Fruit fly (Drosophila melanogaster) whole organism, embryonic: ENCODE measurements around the gene CAH4.

Experiments used
- Atf6 ChIP-seq: fragments of 200-800 bp; sonication (Bioruptor generic); IDR thresholded peaks from 2 replicates; pipeline ENCODE4 v1.3.6; 2022; ENCODE audit warnings: missing biosample characterization, missing genetic modification characterization
- CG11695 ChIP-seq: fragments of 200-800 bp; sonication (Bioruptor generic); IDR thresholded peaks from 3 replicates; pipeline ENCODE4 v1.3.6; 2022; ENCODE audit warnings: missing biosample characterization, missing genetic modification characterization
- CG11723 ChIP-seq: fragments of 200-800 bp; sonication (Bioruptor generic); optimal IDR thresholded peaks from 2 replicates; lab custom pipeline; 2017; ENCODE audit warnings: missing biosample characterization, mild to moderate bottlenecking, missing genetic modification characterization
- CG12155 ChIP-seq: fragments of 200-800 bp; sonication (Bioruptor generic); optimal IDR thresholded peaks from 3 replicates; lab custom pipeline; 2016; ENCODE audit warnings: missing biosample characterization, missing genetic modification characterization
- CG13424 ChIP-seq: fragments of 200-800 bp; sonication (Bioruptor generic); optimal IDR thresholded peaks from 2 replicates; lab custom pipeline; 2019; ENCODE audit warnings: missing biosample characterization, mild to moderate bottlenecking, missing genetic modification characterization, moderate library complexity
- CG15073 ChIP-seq: fragments of 200-800 bp; sonication (Bioruptor generic); optimal IDR thresholded peaks from 2 replicates; lab custom pipeline; 2016; ENCODE audit warnings: missing biosample characterization, missing genetic modification characterization
- CG16779 ChIP-seq: fragments of 200-800 bp; sonication (Bioruptor generic); IDR thresholded peaks from 2 replicates; pipeline ENCODE4 v1.3.6; 2022; ENCODE audit warnings: missing biosample characterization, missing genetic modification characterization
- CG17328 ChIP-seq: fragments of 200-800 bp; sonication (Bioruptor generic); IDR thresholded peaks from 2 replicates; pipeline ENCODE4 v1.3.6; 2022; ENCODE audit warnings: missing biosample characterization, missing genetic modification characterization
- CG17385 ChIP-seq: fragments of 200-800 bp; sonication (Bioruptor generic); optimal IDR thresholded peaks from 3 replicates; lab custom pipeline; 2018; ENCODE audit warnings: missing biosample characterization, mild to moderate bottlenecking, missing genetic modification characterization
- CG17802 ChIP-seq: fragments of 200-800 bp; sonication (Bioruptor generic); optimal IDR thresholded peaks from 2 replicates; lab custom pipeline; 2018; ENCODE audit warnings: missing biosample characterization, mild to moderate bottlenecking, missing genetic modification characterization, moderate library complexity
- CG17829 ChIP-seq: fragments of 200-800 bp; optimal IDR thresholded peaks from 2 replicates; lab custom pipeline; 2019; ENCODE audit warnings: missing biosample characterization, mild to moderate bottlenecking, missing genetic modification characterization, moderate library complexity
- CG2116 ChIP-seq: fragments of 200-800 bp; sonication (Bioruptor generic); optimal IDR thresholded peaks from 3 replicates; lab custom pipeline; 2018; ENCODE audit warnings: missing biosample characterization, mild to moderate bottlenecking, missing genetic modification characterization
- CG2120 ChIP-seq: fragments of 200-800 bp; sonication (Bioruptor generic); optimal IDR thresholded peaks from 3 replicates; lab custom pipeline; 2016; ENCODE audit warnings: missing biosample characterization, missing genetic modification characterization
- CG30403 ChIP-seq: fragments of 200-800 bp; sonication (Bioruptor generic); optimal IDR thresholded peaks from 3 replicates; lab custom pipeline; 2016; ENCODE audit warnings: missing biosample characterization, missing genetic modification characterization
- CG32532 ChIP-seq: fragments of 200-800 bp; sonication (Bioruptor generic); IDR thresholded peaks from 2 replicates; pipeline ENCODE4 v1.3.6; 2022; ENCODE audit warnings: missing biosample characterization, missing genetic modification characterization
- CG3281 ChIP-seq: fragments of 200-800 bp; sonication (Bioruptor generic); optimal IDR thresholded peaks from 3 replicates; lab custom pipeline; 2017; ENCODE audit warnings: missing biosample characterization, mild to moderate bottlenecking, missing genetic modification characterization
- CG34376 ChIP-seq: fragments of 200-800 bp; sonication (Bioruptor generic); optimal IDR thresholded peaks from 2 replicates; lab custom pipeline; 2018; ENCODE audit warnings: missing biosample characterization, mild to moderate bottlenecking, missing genetic modification characterization
- CG4707 ChIP-seq: fragments of 200-800 bp; sonication (Bioruptor generic); optimal IDR thresholded peaks from 2 replicates; lab custom pipeline; 2018; ENCODE audit warnings: missing biosample characterization, mild to moderate bottlenecking, missing genetic modification characterization, moderate library complexity
- CG5953 ChIP-seq: fragments of 200-800 bp; sonication (Bioruptor generic); IDR thresholded peaks from 2 replicates; pipeline ENCODE4 v1.3.6; 2022; ENCODE audit warnings: missing biosample characterization, missing genetic modification characterization
- CG9727 ChIP-seq: fragments of 200-800 bp; sonication (Bioruptor generic); optimal IDR thresholded peaks from 3 replicates; lab custom pipeline; 2017; ENCODE audit warnings: missing biosample characterization, mild to moderate bottlenecking, missing genetic modification characterization
- CHES-1-like ChIP-seq: fragments of 200-800 bp; sonication (Bioruptor generic); optimal IDR thresholded peaks from 2 replicates; lab custom pipeline; 2016; ENCODE audit warnings: missing biosample characterization, missing genetic modification characterization
- CTCF ChIP-seq: fragments of 200-800 bp; sonication (Bioruptor generic); optimal IDR thresholded peaks from 2 replicates; lab custom pipeline; 2017; ENCODE audit warnings: missing biosample characterization, mild to moderate bottlenecking, missing genetic modification characterization, moderate library complexity
- Dbx ChIP-seq: fragments of 200-800 bp; sonication (Bioruptor generic); IDR thresholded peaks from 3 replicates; pipeline ENCODE4 v1.3.6; 2022; ENCODE audit warnings: missing biosample characterization, missing genetic modification characterization
- Dek ChIP-seq: fragments of 200-800 bp; sonication (Bioruptor generic); optimal IDR thresholded peaks from 3 replicates; lab custom pipeline; 2019; ENCODE audit warnings: missing biosample characterization, mild to moderate bottlenecking, missing genetic modification characterization, moderate library complexity
- Doc2 ChIP-seq: fragments of 200-800 bp; sonication (Bioruptor generic); IDR thresholded peaks from 2 replicates; pipeline ENCODE4 v1.3.6; 2022; ENCODE audit warnings: missing biosample characterization, missing genetic modification characterization
- E2f1 ChIP-seq: fragments of 200-800 bp; sonication (Bioruptor generic); IDR thresholded peaks from 2 replicates; pipeline ENCODE4 v1.3.6; 2022; ENCODE audit warnings: missing biosample characterization, missing genetic modification characterization
- Elba2 ChIP-seq: fragments of 200-800 bp; sonication (Bioruptor generic); optimal IDR thresholded peaks from 3 replicates; lab custom pipeline; 2016; ENCODE audit warnings: missing biosample characterization, missing genetic modification characterization
- Hand ChIP-seq: fragments of 200-800 bp; sonication (Bioruptor generic); optimal IDR thresholded peaks from 2 replicates; lab custom pipeline; 2017; ENCODE audit warnings: mild to moderate bottlenecking, missing biosample characterization, missing genetic modification reagents, missing genetic modification characterization
- Opbp ChIP-seq: fragments of 200-800 bp; sonication (Bioruptor generic); IDR thresholded peaks from 3 replicates; pipeline ENCODE4 v1.3.6; 2022; ENCODE audit warnings: missing biosample characterization, missing genetic modification characterization; ENCODE audit not compliant: partially characterized antibody
- PHDP ChIP-seq: fragments of 200-800 bp; sonication (Bioruptor generic); optimal IDR thresholded peaks from 3 replicates; lab custom pipeline; 2018; ENCODE audit warnings: missing biosample characterization, mild to moderate bottlenecking, missing genetic modification characterization, moderate library complexity
- Sry-β ChIP-seq: fragments of 200-800 bp; sonication (Bioruptor generic); optimal IDR thresholded peaks from 2 replicates; lab custom pipeline; 2018; ENCODE audit warnings: missing biosample characterization, mild to moderate bottlenecking, missing genetic modification characterization, moderate library complexity
- ap ChIP-seq: fragments of 200-800 bp; sonication (Bioruptor generic); IDR thresholded peaks from 2 replicates; pipeline ENCODE4 v1.3.6; 2022; ENCODE audit warnings: missing biosample characterization, missing genetic modification characterization
- bab2 ChIP-seq: fragments of 200-800 bp; sonication (Bioruptor generic); optimal IDR thresholded peaks from 2 replicates; lab custom pipeline; 2016; ENCODE audit warnings: missing biosample characterization, missing genetic modification characterization
- bsh ChIP-seq, 2 experiments: fragments of 200-800 bp; sonication (Bioruptor generic); optimal IDR thresholded peaks; 2 replicates each; lab custom pipeline; 2017 to 2018; ENCODE audit warnings: mild to moderate bottlenecking in 2 of 2, missing biosample characterization in 2 of 2, missing genetic modification characterization in 2 of 2, moderate library complexity in 1 of 2
- cwo ChIP-seq: fragments of 200-800 bp; sonication (Bioruptor generic); optimal IDR thresholded peaks from 3 replicates; lab custom pipeline; 2017; ENCODE audit warnings: missing biosample characterization, missing genetic modification characterization, mild to moderate bottlenecking, moderate library complexity, missing genetic modification reagents
- grau ChIP-seq: fragments of 200-800 bp; optimal IDR thresholded peaks from 3 replicates; lab custom pipeline; 2019; ENCODE audit warnings: missing biosample characterization, mild to moderate bottlenecking, missing genetic modification characterization, moderate library complexity
- jumu ChIP-seq: fragments of 200-800 bp; sonication (Bioruptor generic); optimal IDR thresholded peaks from 3 replicates; lab custom pipeline; 2016; ENCODE audit warnings: missing biosample characterization, missing genetic modification characterization
- mirr ChIP-seq: fragments of 200-800 bp; sonication (Bioruptor generic); optimal IDR thresholded peaks from 3 replicates; lab custom pipeline; 2018; ENCODE audit warnings: missing biosample characterization, mild to moderate bottlenecking, missing genetic modification characterization
- otp ChIP-seq: fragments of 200-800 bp; sonication (Bioruptor generic); IDR thresholded peaks from 3 replicates; pipeline ENCODE4, ENCODE4 v1.3.6; 2022; ENCODE audit warnings: missing biosample characterization, missing genetic modification characterization
- pb ChIP-seq: fragments of 200-800 bp; sonication (Bioruptor generic); optimal IDR thresholded peaks from 3 replicates; lab custom pipeline; 2016; ENCODE audit warnings: missing biosample characterization, missing genetic modification characterization
- pita ChIP-seq: fragments of 200-800 bp; sonication (Bioruptor generic); optimal IDR thresholded peaks from 2 replicates; lab custom pipeline; 2017; ENCODE audit warnings: missing biosample characterization, mild to moderate bottlenecking, missing genetic modification characterization
- prd ChIP-seq, 3 experiments: fragments of >200 bp in 2 of 3; fragments of 200-800 bp in 1 of 3; sonication (Bioruptor generic) in 1 of 3; optimal IDR thresholded peaks in 2 of 3; IDR thresholded peaks in 1 of 3; 2 replicates in 2 of 3; 3 replicates in 1 of 3; pipeline versions ENCODE4 v1.3.6 to Lab custom; 2017 to 2022; ENCODE audit warnings: missing biosample characterization in 1 of 3, missing genetic modification characterization in 1 of 3
- psq ChIP-seq: fragments of 200-800 bp; sonication (Bioruptor generic); optimal IDR thresholded peaks from 2 replicates; lab custom pipeline; 2017; ENCODE audit warnings: missing biosample characterization, missing genetic modification characterization
- ranshi ChIP-seq: fragments of 200-800 bp; sonication (Bioruptor generic); IDR thresholded peaks from 2 replicates; pipeline ENCODE4 v1.3.6; 2022; ENCODE audit warnings: missing biosample characterization, missing genetic modification characterization
- sens ChIP-seq: fragments of 200-800 bp; sonication (Bioruptor generic); peaks from one replicate; lab custom pipeline; 2016; ENCODE audit warnings: missing biosample characterization, missing genetic modification characterization
- sob ChIP-seq: fragments of 200-800 bp; sonication (Bioruptor generic); IDR thresholded peaks from 2 replicates; pipeline ENCODE4 v1.3.6; 2022; ENCODE audit warnings: missing biosample characterization, missing genetic modification characterization
- sug ChIP-seq: fragments of 200-800 bp; optimal IDR thresholded peaks from 2 replicates; lab custom pipeline; 2019; ENCODE audit warnings: missing biosample characterization, mild to moderate bottlenecking, missing genetic modification characterization, moderate library complexity
- ttk ChIP-seq: fragments of 200-800 bp; sonication (Bioruptor generic); IDR thresholded peaks from 2 replicates; pipeline ENCODE4 v2.1.2; 2022; ENCODE audit warnings: missing biosample characterization, missing genetic modification characterization
- tx ChIP-seq: fragments of 200-800 bp; sonication (Bioruptor generic); optimal IDR thresholded peaks from 2 replicates; lab custom pipeline; 2016; ENCODE audit warnings: missing biosample characterization, missing genetic modification characterization
- wdn ChIP-seq: fragments of 200-800 bp; sonication (Bioruptor generic); IDR thresholded peaks from 2 replicates; pipeline ENCODE4 v1.3.6; 2022; ENCODE audit warnings: missing biosample characterization, missing genetic modification characterization

Gene CAH4

DNA sequence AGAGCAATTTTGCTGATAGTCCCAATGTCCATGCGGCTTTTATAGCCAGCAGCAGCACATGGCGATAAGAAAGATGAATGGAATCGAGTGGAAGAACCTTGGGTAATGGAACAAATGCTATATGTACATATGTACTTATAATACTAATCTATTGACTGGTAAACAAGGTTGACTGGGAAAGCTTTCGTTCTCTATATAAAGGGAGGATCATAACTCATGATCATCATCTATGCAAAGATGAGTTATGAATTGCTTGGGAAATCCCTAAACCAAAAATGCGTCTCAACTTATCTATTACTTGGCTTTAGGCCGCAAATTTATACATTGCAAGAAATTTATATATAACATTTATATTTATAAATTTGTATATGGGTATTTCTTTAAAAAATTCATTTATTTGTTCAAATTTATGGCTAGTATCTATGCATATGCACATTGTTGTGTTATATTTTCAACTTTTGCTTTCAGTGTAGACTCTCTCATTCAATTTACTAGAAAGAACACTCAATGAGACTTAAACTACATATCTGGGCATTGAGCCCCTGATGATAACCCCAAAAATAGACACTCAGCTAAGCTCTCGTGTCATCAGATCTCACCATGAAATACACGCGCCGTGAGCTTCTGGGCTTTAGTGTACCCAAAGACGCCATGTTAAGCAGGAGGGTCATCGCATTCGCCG lies 7.5 kb upstream of the CAH4 start, which contains the start of the genes Srg1 and Elal (continued):
- peak; percentile 11; the same call in 1 of the 2 replicates for TF ChIP-seq Atf6
- no peak for TF ChIP-seq psq (GFP tag; lab: Kevin White, UChicago)
- peak; percentile 59 for TF ChIP-seq grau (tag; lab: Kevin White, UChicago)
- peak; percentile 53; the same call in 1 of the 2 replicates for TF ChIP-seq CG32532 (GFP tag; lab: Robert Waterston, UW)
- TF ChIP-seq CG16779 (GFP tag; lab: Robert Waterston, UW): no peak
- TF ChIP-seq CG12155 (GFP tag; lab: Kevin White, UChicago): no peak
- peak; percentile 19 for TF ChIP-seq CG3281 (GFP tag; lab: Kevin White, UChicago)
- TF ChIP-seq CG17829 (tag; lab: Kevin White, UChicago): no peak
- 0 out of 2 replicates have a peak, but pooled peaks have one; percentile 39 for TF ChIP-seq ranshi
- TF ChIP-seq wdn (GFP tag; lab: Robert Waterston, UW): 0 out of 2 replicates have a peak, but pooled peaks have one; percentile 14
- TF ChIP-seq ttk (GFP tag; lab: Robert Waterston, UW): no peak
- TF ChIP-seq prd (optimal IDR thresholded peaks at IDR 0.05; lab: Kevin White, UChicago): no peak
- TF ChIP-seq prd (GFP tag; IDR thresholded peaks at IDR 0.05; lab: Robert Waterston, UW): peak; percentile 61; the same call in 1 of the 3 replicates
- no peak for TF ChIP-seq Opbp
- TF ChIP-seq CG4707 (GFP tag; lab: Kevin White, UChicago): no peak
- peak; percentile 10 for TF ChIP-seq CG13424 (tag; lab: Kevin White, UChicago)
- TF ChIP-seq CG15073 (GFP tag; lab: Kevin White, UChicago): no peak
- TF ChIP-seq CG34376 (GFP tag; lab: Kevin White, UChicago): peak; percentile 62
- no peak for TF ChIP-seq CG5953 (GFP tag; lab: Robert Waterston, UW)
- 0 out of 3 replicates have a peak, but pooled peaks have one; percentile 19 for TF ChIP-seq Dbx (GFP tag; lab: Robert Waterston, UW)
- no peak for TF ChIP-seq Elba2 (GFP tag; lab: Kevin White, UChicago)
- TF ChIP-seq Dek: peak; percentile 39
- no peak for TF ChIP-seq mirr (GFP tag; lab: Kevin White, UChicago)
- TF ChIP-seq otp (GFP tag; lab: Robert Waterston, UW): no peak
- no peak for TF ChIP-seq CHES-1-like
- peak; percentile 0 for TF ChIP-seq CG17385 (GFP tag; lab: Kevin White, UChicago)
- TF ChIP-seq sens (GFP tag; lab: Kevin White, UChicago): peak; percentile 88
- TF ChIP-seq CG17328 (GFP tag; lab: Robert Waterston, UW): 0 out of 2 replicates have a peak, but pooled peaks have one; percentile 17
- TF ChIP-seq Sry-β: no peak
- TF ChIP-seq PHDP (tag; lab: Kevin White, UChicago): no peak
- peak; percentile 51 for TF ChIP-seq sug (tag; lab: Kevin White, UChicago)
- no peak for TF ChIP-seq Hand (GFP tag; lab: Kevin White, UChicago)
- no peak for TF ChIP-seq pb
- TF ChIP-seq Doc2: no peak
- TF ChIP-seq bsh (GFP tag; optimal IDR thresholded peaks at IDR 0.05; lab: Kevin White, UChicago): peak in 1 of 2 experiments; percentile 22
- TF ChIP-seq pita (GFP tag; lab: Kevin White, UChicago): no peak
- TF ChIP-seq E2f1: 0 out of 2 replicates have a peak, but pooled peaks have one; percentile 17
- no peak for TF ChIP-seq ap
- no peak for TF ChIP-seq tx (GFP tag; lab: Kevin White, UChicago)
- no peak for TF ChIP-seq bab2 (GFP tag; lab: Kevin White, UChicago)
- TF ChIP-seq CG9727 (GFP tag; lab: Kevin White, UChicago): peak; percentile 36
- no peak for TF ChIP-seq CG11723 (GFP tag; lab: Kevin White, UChicago)
- TF ChIP-seq cwo (GFP tag; lab: Kevin White, UChicago): peak; percentile 24
- TF ChIP-seq jumu (GFP tag; lab: Kevin White, UChicago): no peak
- peak; percentile 25 for TF ChIP-seq CG2120 (GFP tag; lab: Kevin White, UChicago)
- peak; percentile 56; the same call in 1 of the 2 replicates for TF ChIP-seq sob (GFP tag; lab: Robert Waterston, UW)
- TF ChIP-seq CG11695 (GFP tag; lab: Robert Waterston, UW): peak; percentile 33; the same call in 1 of the 3 replicates
- TF ChIP-seq CTCF (GFP tag; lab: Kevin White, UChicago): no peak
- no peak for TF ChIP-seq CG2116
- no peak for TF ChIP-seq CG17802 (tag; lab: Kevin White, UChicago)
- peak; percentile 38 for TF ChIP-seq CG30403 (GFP tag; lab: Kevin White, UChicago)
